Worm (Caenorhabditis elegans) whole organism, L3 larva: ENCODE results near the gene agl-1.

Source experiments
- elt-2 ChIP-seq: sonication (generic microtip); optimal IDR thresholded peaks from 2 replicates; lab custom pipeline; 2016; ENCODE audit warnings: missing genetic modification reagents, mild to moderate bottlenecking, missing genetic modification characterization, missing compliant biosample characterization
- lsy-12 ChIP-seq: sonication (generic microtip); optimal IDR thresholded peaks from 2 replicates; lab custom pipeline; 2016; ENCODE audit warnings: mild to moderate bottlenecking, missing genetic modification characterization, missing compliant biosample characterization
- nfya-1 ChIP-seq: sonication (generic microtip); optimal IDR thresholded peaks from 2 replicates; lab custom pipeline; 2017; ENCODE audit warnings: missing genetic modification characterization, mild to moderate bottlenecking, missing compliant biosample characterization, antibody characterized with exemption, moderate library complexity; ENCODE audit not compliant: insufficient read depth
- snpc-4 ChIP-seq: fragments of 150-350 bp; optimal IDR thresholded peaks from 2 replicates; lab custom pipeline; 2014; ENCODE audit warnings: missing biosample characterization, missing genetic modification characterization
- unc-39 ChIP-seq: sonication (generic microtip); optimal IDR thresholded peaks from 4 replicates; lab custom pipeline; 2017; ENCODE audit warnings: missing biosample characterization, missing genetic modification characterization

DNA sequence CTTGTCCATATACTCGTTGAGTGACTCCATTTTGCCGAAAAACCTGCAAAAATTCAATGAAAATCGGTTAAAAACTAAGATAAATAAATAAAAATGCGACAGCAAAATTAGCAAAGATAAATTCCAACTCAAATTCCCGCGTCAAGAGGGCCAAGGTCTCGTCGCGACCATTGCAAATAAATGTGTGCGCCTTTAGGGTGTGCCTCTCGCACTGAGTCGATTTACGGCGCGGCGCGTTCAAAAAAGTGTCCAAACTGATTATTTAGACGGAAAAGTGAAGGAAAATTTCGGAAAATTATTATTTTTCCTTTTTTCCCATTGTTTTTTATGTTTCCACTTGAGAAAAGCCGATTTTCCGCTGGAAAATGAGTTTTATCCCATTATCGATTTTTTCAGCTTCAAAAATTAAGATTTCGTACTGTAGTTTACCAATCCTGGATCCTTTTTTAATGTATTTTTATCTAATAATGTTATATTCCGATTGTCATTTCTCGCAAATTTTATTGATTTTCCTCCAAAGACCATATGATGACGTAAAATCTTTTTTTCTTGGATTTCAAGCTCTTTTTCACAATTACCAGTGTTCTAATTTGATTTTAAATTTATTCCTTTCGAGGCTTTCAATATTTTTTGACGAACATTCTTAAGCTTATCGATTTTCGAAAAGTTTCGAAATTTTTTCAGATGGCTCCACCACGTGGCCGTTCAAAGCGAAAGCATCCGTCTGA is 32.3 kb upstream of the agl-1 start, which contains the start of the genes kbp-3 and nurf-1:
- TF ChIP-seq nfya-1 (tag; lab: Kevin White, UChicago) = peak; percentile 82
- peak; percentile 12 for TF ChIP-seq elt-2 (tag; lab: Kevin White, UChicago)
- peak; percentile 37 for TF ChIP-seq snpc-4 (tag; lab: Kevin White, UChicago)
- TF ChIP-seq lsy-12 (tag; lab: Kevin White, UChicago) = no peak
- TF ChIP-seq unc-39 = no peak
